Fruit fly (Drosophila melanogaster) S2 (cell line): Measurements from ENCODE around the gene Or2a.

ENCODE experiments used
- CG8478 ChIP-seq: fragments of >200 bp; optimal IDR thresholded peaks from 2 replicates; lab custom pipeline; 2018
- CTCF ChIP-seq, 2 experiments: fragments of >200 bp; optimal IDR thresholded peaks; 2 replicates each; lab custom pipeline; 2018

DNA sequence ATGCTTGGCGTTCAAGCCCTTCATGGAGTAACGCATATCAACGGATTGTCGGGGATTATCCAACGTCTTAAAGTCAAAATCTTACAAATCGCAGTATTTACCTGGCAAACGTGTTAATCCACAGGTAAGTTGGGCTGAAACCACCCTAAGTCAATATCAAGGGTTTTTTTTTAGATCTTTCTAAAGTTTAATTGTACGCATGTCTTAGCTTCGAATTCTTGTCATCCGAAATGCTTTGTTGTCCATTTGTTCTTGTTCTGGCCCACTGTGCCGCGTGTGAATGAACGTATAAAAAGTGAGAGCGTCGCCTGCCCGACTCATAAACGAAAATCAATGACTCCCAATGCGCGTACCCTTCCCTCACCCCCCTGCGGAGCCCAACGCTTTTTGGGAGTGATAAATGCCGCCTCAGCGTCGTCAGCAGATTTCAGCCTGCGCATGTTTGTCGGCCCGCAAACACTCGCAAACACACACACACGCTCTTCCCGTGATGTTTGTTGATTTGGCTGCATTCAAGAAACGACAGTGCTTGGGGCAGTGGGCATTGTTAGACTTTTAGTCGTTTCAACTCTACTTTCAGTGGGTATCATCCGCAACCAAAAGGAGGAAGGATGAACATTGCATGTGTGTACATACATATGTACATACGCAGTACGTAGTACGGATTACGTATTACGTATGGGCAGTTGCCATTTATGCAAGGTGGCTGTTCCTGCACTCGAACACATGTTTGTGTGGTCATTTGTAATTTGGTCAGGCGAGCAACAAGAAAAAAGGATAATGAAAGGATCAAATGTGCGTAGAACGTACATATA is 50.4 kb downstream of the Or2a start:
- TF ChIP-seq CG8478 (lab: Kevin White, UChicago) (no peak), CTCF (optimal IDR thresholded peaks at IDR 0.05; lab: Kevin White, UChicago) (no peak)
